Worm (Caenorhabditis elegans): ENCODE data around the gene C05E11.3.
A peak's percentile ranks its signal among the peaks of the same experiment; 100 is the strongest.

The C05E11.3 gene

DNA sequence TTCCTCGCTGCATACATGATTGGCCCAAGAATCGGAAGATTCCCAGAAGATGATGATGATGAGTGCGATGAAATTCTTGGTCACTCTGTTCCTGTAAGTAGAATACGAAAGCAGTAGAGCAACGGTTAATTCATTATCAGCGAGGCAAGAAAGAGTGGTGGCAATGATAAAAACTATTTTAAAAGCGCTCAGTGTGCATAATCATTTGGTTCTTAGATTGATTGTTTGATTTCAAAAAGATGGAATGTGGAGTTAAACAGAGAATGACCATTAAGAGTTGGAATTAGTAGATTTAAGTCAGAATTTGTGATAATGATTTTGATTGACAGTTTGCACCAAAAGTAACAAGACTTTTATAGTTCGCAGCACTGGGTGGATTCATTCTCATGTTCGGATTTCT lies 10.9 kb upstream of the C05E11.3 start:
- TF ChIP-seq elt-2 (tag; optimal IDR thresholded peaks at IDR 0.05) (peak; percentile 67), fkh-8 (tag; optimal IDR thresholded peaks at IDR 0.05) (no peak)

DNA sequence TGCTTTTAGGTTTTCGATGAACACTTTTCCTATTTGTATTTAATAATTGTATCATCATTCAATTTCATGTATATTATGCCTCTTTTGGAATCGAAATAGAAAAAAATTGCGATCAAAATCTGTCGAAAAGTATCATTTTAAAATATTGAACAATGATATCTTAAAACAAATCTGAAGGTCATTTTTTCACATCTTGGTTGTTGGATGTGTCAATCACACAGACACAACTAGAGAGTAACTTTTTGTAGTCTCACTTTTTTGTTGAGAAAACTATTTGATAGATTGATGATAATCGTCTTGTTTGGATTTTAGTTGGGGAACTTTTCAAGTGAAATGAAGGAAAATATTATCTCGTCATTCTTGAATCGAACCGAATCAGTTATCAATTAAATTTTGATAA lies 8.8 kb upstream of the C05E11.3 start:
- TF ChIP-seq lin-14 (GFP tag; optimal IDR thresholded peaks at IDR 0.05) (peak; percentile 60), nhr-71 (tag; optimal IDR thresholded peaks at IDR 0.05) (peak; percentile 11), egl-27 (tag; optimal IDR thresholded peaks at IDR 0.05) (no peak), snu-23 (GFP tag; optimal IDR thresholded peaks at IDR 0.05) (peak; percentile 0), nhr-85 (tag) (peak; percentile 90), zag-1 (tag; optimal IDR thresholded peaks at IDR 0.05) (no peak), lsy-2 (tag; optimal IDR thresholded peaks at IDR 0.05) (peak in 1 of 2 experiments; percentile 5), blmp-1 (tag; optimal IDR thresholded peaks at IDR 0.05) (peak; percentile 30), C16A3.4 (tag; optimal IDR thresholded peaks at IDR 0.05) (no peak), nhr-20 (tag; optimal IDR thresholded peaks at IDR 0.05) (peak; percentile 85), ama-1 (optimal IDR thresholded peaks at IDR 0.05) (no peak), elt-3 (tag; optimal IDR thresholded peaks at IDR 0.05) (peak in 1 of 6 experiments; percentile 63)

DNA sequence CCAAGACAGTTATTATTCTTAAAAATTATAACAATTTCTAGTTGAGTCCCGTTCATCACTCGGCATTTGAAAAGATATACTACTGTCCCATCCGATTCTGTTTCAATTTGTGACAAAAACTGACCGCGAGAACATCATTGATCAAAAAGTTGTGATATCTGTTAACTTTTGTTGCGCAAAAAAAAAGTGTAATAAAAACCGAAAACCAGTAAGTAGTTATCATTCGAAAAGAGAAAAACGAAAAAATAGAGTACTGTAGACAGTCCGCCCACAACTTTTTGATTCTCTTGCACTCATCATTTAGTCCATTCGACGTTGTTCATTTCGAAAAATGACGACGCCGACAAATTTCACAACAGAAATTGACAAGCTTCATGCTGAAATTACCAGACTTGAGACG lies 6.9 kb upstream of the C05E11.3 start, which contains the start of gene amt-1:
Gene amt-1 (plus strand): TSS at position 301 of the 400 bp plus-strand sequence.
- TF ChIP-seq C04F5.9 (tag; optimal IDR thresholded peaks at IDR 0.05) (no peak), elt-2 (tag; optimal IDR thresholded peaks at IDR 0.05) (no peak), blmp-1 (tag; optimal IDR thresholded peaks at IDR 0.05) (peak; percentile 16)

DNA sequence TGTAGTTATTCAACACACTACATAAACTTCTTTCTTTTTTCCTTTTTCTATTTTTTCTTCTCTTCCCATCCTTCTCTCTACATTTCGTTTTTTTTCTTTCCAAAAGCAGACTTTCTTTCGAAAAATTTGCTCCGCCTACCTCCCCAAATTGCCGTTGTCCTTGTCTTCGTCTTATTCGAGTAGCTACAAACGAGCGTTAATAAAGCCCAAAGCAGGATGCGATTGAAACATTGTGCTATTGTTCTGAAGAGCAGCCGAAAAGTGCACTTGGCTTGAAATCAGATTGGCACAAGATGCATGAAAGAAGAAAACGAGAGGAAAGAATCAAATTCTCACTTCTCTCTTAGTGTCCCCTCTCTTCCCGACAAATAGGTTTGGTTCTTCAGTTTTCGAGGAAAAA lies 3.2 kb upstream of the C05E11.3 start:
- TF ChIP-seq lin-14 (GFP tag; optimal IDR thresholded peaks at IDR 0.05), result peak; percentile 45
- peak; percentile 70 for TF ChIP-seq fkh-10 (GFP tag; optimal IDR thresholded peaks at IDR 0.05)
- no peak for TF ChIP-seq nhr-20 (tag; optimal IDR thresholded peaks at IDR 0.05)

DNA sequence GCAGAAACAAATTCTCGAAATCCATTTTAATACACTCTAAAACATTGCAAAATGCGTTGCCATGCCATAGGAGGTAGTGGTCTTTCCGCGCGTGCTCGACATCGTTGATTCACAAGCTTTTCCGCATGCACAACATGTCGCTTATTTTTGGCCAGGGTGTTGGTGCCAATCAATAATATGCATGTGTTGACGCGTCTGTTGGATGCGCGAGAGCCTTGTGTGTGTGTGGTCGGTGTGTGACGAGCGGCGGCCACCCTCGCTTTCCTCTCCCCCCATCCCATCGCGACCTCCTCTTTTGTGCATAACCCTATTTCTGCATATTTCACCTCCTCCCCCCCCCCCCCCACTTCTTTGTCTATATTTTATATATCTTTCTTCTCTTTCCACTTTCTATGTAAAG lies 1.8 kb upstream of the C05E11.3 start:
- TF ChIP-seq jun-1 (tag; optimal IDR thresholded peaks at IDR 0.05) (no peak), rnt-1 (tag; optimal IDR thresholded peaks at IDR 0.05) (no peak), lin-35 (GFP tag; optimal IDR thresholded peaks at IDR 0.05) (no peak), skn-1 (tag; optimal IDR thresholded peaks at IDR 0.05) (no peak), egl-27 (tag; optimal IDR thresholded peaks at IDR 0.05) (no peak), unc-62 (GFP tag; optimal IDR thresholded peaks at IDR 0.05) (no peak), lin-14 (GFP tag; optimal IDR thresholded peaks at IDR 0.05) (peak; percentile 70), mdl-1 (tag; optimal IDR thresholded peaks at IDR 0.05) (no peak), nhr-11 (tag; optimal IDR thresholded peaks at IDR 0.05) (no peak), fos-1 (tag; optimal IDR thresholded peaks at IDR 0.05) (no peak), elt-3 (tag; optimal IDR thresholded peaks at IDR 0.05) (no peak), fkh-8 (tag; optimal IDR thresholded peaks at IDR 0.05) (peak; percentile 52), fkh-10 (GFP tag; optimal IDR thresholded peaks at IDR 0.05) (peak; percentile 7), ceh-63 (GFP tag; optimal IDR thresholded peaks at IDR 0.05) (no peak), zag-1 (tag; optimal IDR thresholded peaks at IDR 0.05) (no peak), ceh-82 (tag; optimal IDR thresholded peaks at IDR 0.05) (peak in 1 of 3 experiments; percentile 5)

DNA sequence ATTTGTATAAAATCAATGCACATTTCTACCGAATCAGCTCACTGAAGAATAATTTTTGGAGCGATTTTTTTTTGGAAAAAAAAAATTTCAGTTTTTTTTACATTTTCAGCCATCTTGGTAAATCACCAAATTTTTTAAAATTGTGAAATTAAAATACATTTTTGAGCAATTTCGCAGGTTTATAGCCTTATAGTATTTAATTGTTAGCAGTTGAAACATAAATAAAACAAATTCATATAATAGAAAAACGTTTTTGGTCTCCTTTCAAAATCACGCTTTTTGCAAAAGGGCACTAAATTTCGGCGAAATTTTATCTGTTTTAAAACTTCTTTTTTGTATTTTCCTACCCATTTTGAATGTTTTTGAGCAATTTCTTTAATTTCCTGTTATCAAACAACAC lies 540 bp downstream of the C05E11.3 start:
- TF ChIP-seq elt-2 (tag; optimal IDR thresholded peaks at IDR 0.05) (no peak), C34B4.2 (tag; optimal IDR thresholded peaks at IDR 0.05) (no peak), mab-9 (GFP tag; IDR thresholded peaks at IDR 0.05) (no peak), unc-30 (tag; optimal IDR thresholded peaks at IDR 0.05) (no peak)

DNA sequence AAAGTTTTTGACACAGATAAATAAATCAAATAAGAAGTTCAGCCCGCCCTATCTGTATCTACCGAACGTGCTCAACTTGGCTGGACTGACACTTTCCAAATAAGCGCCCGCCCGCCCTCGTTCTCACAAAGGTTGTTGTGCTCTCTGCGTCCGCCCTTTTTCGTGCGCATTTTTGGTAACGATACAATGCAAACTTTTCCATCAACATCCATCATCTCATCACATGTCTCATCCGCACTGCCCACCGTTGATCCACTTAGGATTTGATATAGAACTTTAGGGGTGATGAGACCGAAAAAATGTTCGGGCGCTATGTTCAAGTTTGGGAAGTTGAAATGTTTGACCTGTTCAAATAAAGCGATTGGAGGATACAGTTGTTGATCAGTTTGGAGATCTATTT lies 7.5 kb downstream of the C05E11.3 start, which contains the start of gene C05E11.7:
Gene C05E11.7 (minus strand): TSS at position 101 of the 400 bp plus-strand sequence.
- no peak for TF ChIP-seq swsn-7 (tag; optimal IDR thresholded peaks at IDR 0.05)
- TF ChIP-seq mef-2 (tag; optimal IDR thresholded peaks at IDR 0.05), result no peak
- no peak for TF ChIP-seq efl-1 (optimal IDR thresholded peaks at IDR 0.05)
- TF ChIP-seq efl-1 (GFP tag; optimal IDR thresholded peaks at IDR 0.05 in 1 of 2), result no peak
- no peak for TF ChIP-seq egl-27 (tag; optimal IDR thresholded peaks at IDR 0.05)
- no peak for TF ChIP-seq lin-39 (tag; optimal IDR thresholded peaks at IDR 0.05)
- no peak for TF ChIP-seq C16A3.4 (tag; optimal IDR thresholded peaks at IDR 0.05)
- TF ChIP-seq elt-3 (tag; optimal IDR thresholded peaks at IDR 0.05), result no peak
- TF ChIP-seq egl-13 (tag; optimal IDR thresholded peaks at IDR 0.05), result no peak
- no peak for TF ChIP-seq fkh-10 (GFP tag; optimal IDR thresholded peaks at IDR 0.05)
- TF ChIP-seq snpc-4 (tag; optimal IDR thresholded peaks at IDR 0.05), result no peak
- no peak for TF ChIP-seq lin-15B (tag; optimal IDR thresholded peaks at IDR 0.05)
- TF ChIP-seq nhr-84 (tag; optimal IDR thresholded peaks at IDR 0.05), result no peak
- no peak for TF ChIP-seq sptf-1 (tag; optimal IDR thresholded peaks at IDR 0.05)
- no peak for TF ChIP-seq ets-5 (GFP tag; IDR thresholded peaks at IDR 0.05)
- TF ChIP-seq sup-37 (GFP tag; optimal IDR thresholded peaks at IDR 0.05), result no peak

Measured in whole organism, L1 larva.